Fruit fly (Drosophila melanogaster) whole organism, embryonic: ENCODE results near the gene Ac13E.
A peak's percentile ranks its signal among the peaks of the same experiment; 100 is the strongest.

Experiments used
- CG10366 ChIP-seq: fragments of 200-800 bp; sonication (Bioruptor generic); IDR thresholded peaks from 2 replicates; pipeline ENCODE4 v1.3.6; 2022; ENCODE audit warnings: missing biosample characterization, missing genetic modification characterization
- CG12391 ChIP-seq: fragments of 200-800 bp; sonication (Bioruptor generic); optimal IDR thresholded peaks from 3 replicates; lab custom pipeline; 2018; ENCODE audit warnings: missing biosample characterization, mild to moderate bottlenecking, missing genetic modification characterization, moderate library complexity
- CG12942 ChIP-seq: fragments of 200-800 bp; sonication (Bioruptor generic); optimal IDR thresholded peaks from 3 replicates; lab custom pipeline; 2016; ENCODE audit warnings: missing biosample characterization, missing genetic modification characterization
- CG13287 ChIP-seq: fragments of 200-800 bp; sonication (Bioruptor generic); IDR thresholded peaks from 2 replicates; pipeline ENCODE4 v1.3.6; 2022; ENCODE audit warnings: missing biosample characterization, missing genetic modification characterization; ENCODE audit not compliant: partially characterized antibody
- CG15269 ChIP-seq: fragments of 200-800 bp; sonication (Bioruptor generic); optimal IDR thresholded peaks from 2 replicates; lab custom pipeline; 2018; ENCODE audit warnings: missing biosample characterization, mild to moderate bottlenecking, missing genetic modification characterization, moderate library complexity
- CG15696 ChIP-seq: fragments of 200-800 bp; sonication (Bioruptor generic); optimal IDR thresholded peaks from 2 replicates; lab custom pipeline; 2019; ENCODE audit warnings: missing biosample characterization, mild to moderate bottlenecking, missing genetic modification characterization, moderate library complexity
- CG1602 ChIP-seq: fragments of 200-800 bp; sonication (Bioruptor generic); optimal IDR thresholded peaks from 3 replicates; lab custom pipeline; 2016; ENCODE audit warnings: missing biosample characterization, missing genetic modification characterization
- CG17568 ChIP-seq: fragments of 200-800 bp; sonication (Bioruptor generic); optimal IDR thresholded peaks from 2 replicates; lab custom pipeline; 2018; ENCODE audit warnings: missing biosample characterization, mild to moderate bottlenecking, missing genetic modification characterization, moderate library complexity
- CG31224 ChIP-seq: fragments of 200-800 bp; sonication (Bioruptor generic); IDR thresholded peaks from 2 replicates; pipeline ENCODE4 v1.3.6; 2022; ENCODE audit warnings: missing biosample characterization, missing genetic modification characterization
- CG3726 ChIP-seq: fragments of 200-800 bp; sonication (Bioruptor generic); IDR thresholded peaks from 3 replicates; pipeline ENCODE4, ENCODE4 v1.3.6; 2022; ENCODE audit warnings: missing biosample characterization, missing genetic modification characterization
- CG3838 ChIP-seq: fragments of 200-800 bp; sonication (Bioruptor generic); optimal IDR thresholded peaks from 3 replicates; lab custom pipeline; 2016; ENCODE audit warnings: missing biosample characterization, missing genetic modification characterization
- CG6272 ChIP-seq: fragments of 200-800 bp; sonication (Bioruptor generic); IDR thresholded peaks from 2 replicates; pipeline ENCODE4 v1.3.6; 2022; ENCODE audit warnings: missing biosample characterization, missing genetic modification characterization
- CG7271 ChIP-seq: fragments of 200-800 bp; sonication (Bioruptor generic); optimal IDR thresholded peaks from 2 replicates; lab custom pipeline; 2018; ENCODE audit warnings: missing biosample characterization, mild to moderate bottlenecking, missing genetic modification characterization, moderate library complexity
- CG7556 ChIP-seq: fragments of 200-800 bp; sonication (Bioruptor generic); optimal IDR thresholded peaks from 2 replicates; lab custom pipeline; 2017; ENCODE audit warnings: missing biosample characterization, mild to moderate bottlenecking, missing genetic modification characterization
- CG7745 ChIP-seq: fragments of 200-800 bp; sonication (Bioruptor generic); optimal IDR thresholded peaks from 2 replicates; lab custom pipeline; 2018; ENCODE audit warnings: missing biosample characterization, mild to moderate bottlenecking, missing genetic modification characterization, moderate library complexity
- CG7963 ChIP-seq: fragments of 200-800 bp; sonication (Bioruptor generic); IDR thresholded peaks from 3 replicates; pipeline ENCODE4 v1.3.6; 2022; ENCODE audit warnings: missing biosample characterization, missing genetic modification characterization; ENCODE audit not compliant: partially characterized antibody
- CG9817 ChIP-seq: fragments of 200-800 bp; sonication (Bioruptor generic); optimal IDR thresholded peaks from 2 replicates; lab custom pipeline; 2018; ENCODE audit warnings: missing biosample characterization, mild to moderate bottlenecking, missing genetic modification characterization, moderate library complexity
- Chrac-16 ChIP-seq: fragments of 200-800 bp; sonication (Bioruptor generic); optimal IDR thresholded peaks from 3 replicates; lab custom pipeline; 2016; ENCODE audit warnings: missing biosample characterization, missing genetic modification characterization
- Doc2 ChIP-seq: fragments of 200-800 bp; sonication (Bioruptor generic); IDR thresholded peaks from 2 replicates; pipeline ENCODE4 v1.3.6; 2022; ENCODE audit warnings: missing biosample characterization, missing genetic modification characterization
- E2f1 ChIP-seq: fragments of 200-800 bp; sonication (Bioruptor generic); IDR thresholded peaks from 2 replicates; pipeline ENCODE4 v1.3.6; 2022; ENCODE audit warnings: missing biosample characterization, missing genetic modification characterization
- HLH54F ChIP-seq: fragments of 200-800 bp; sonication (Bioruptor generic); optimal IDR thresholded peaks from 3 replicates; lab custom pipeline; 2016; ENCODE audit warnings: missing biosample characterization, missing genetic modification characterization
- Hr3 ChIP-seq: fragments of 200-800 bp; sonication (Bioruptor generic); optimal IDR thresholded peaks from 3 replicates; lab custom pipeline; 2016; ENCODE audit warnings: missing biosample characterization, missing genetic modification characterization
- Lhr ChIP-seq: fragments of 200-800 bp; sonication (Bioruptor generic); optimal IDR thresholded peaks from 3 replicates; lab custom pipeline; 2017; ENCODE audit warnings: mild to moderate bottlenecking, missing biosample characterization, missing genetic modification reagents, missing genetic modification characterization
- MBD-R2 ChIP-seq: fragments of 200-800 bp; sonication (Bioruptor generic); IDR thresholded peaks from 2 replicates; pipeline ENCODE4 v1.3.6; 2022; ENCODE audit warnings: missing biosample characterization, missing genetic modification characterization
- Optix ChIP-seq: fragments of 200-800 bp; sonication (Bioruptor generic); IDR thresholded peaks from 3 replicates; pipeline ENCODE4 v1.3.6; 2022; ENCODE audit warnings: missing biosample characterization, missing genetic modification characterization
- PHDP ChIP-seq: fragments of 200-800 bp; sonication (Bioruptor generic); optimal IDR thresholded peaks from 3 replicates; lab custom pipeline; 2018; ENCODE audit warnings: missing biosample characterization, mild to moderate bottlenecking, missing genetic modification characterization, moderate library complexity
- Pdp1 ChIP-seq, 2 experiments: fragments of 200-800 bp; sonication (Bioruptor generic); optimal IDR thresholded peaks; 3 replicates each; lab custom pipeline; 2016; ENCODE audit warnings: missing biosample characterization in 2 of 2, missing genetic modification characterization in 2 of 2, mild to moderate bottlenecking in 1 of 2, moderate library complexity in 1 of 2
- Ravus ChIP-seq: fragments of 200-800 bp; sonication (Bioruptor generic); IDR thresholded peaks from 2 replicates; pipeline ENCODE4 v1.3.6; 2022; ENCODE audit warnings: missing biosample characterization, missing genetic modification characterization
- Spps ChIP-seq: fragments of 200-800 bp; sonication (Bioruptor generic); optimal IDR thresholded peaks from 2 replicates; lab custom pipeline; 2018; ENCODE audit warnings: missing biosample characterization, mild to moderate bottlenecking, missing genetic modification characterization
- Sry-δ ChIP-seq: fragments of 200-800 bp; sonication (Bioruptor generic); optimal IDR thresholded peaks from 2 replicates; lab custom pipeline; 2016; ENCODE audit warnings: missing biosample characterization, missing genetic modification characterization
- Taf1 ChIP-seq: fragments of 200-800 bp; sonication (Bioruptor generic); IDR thresholded peaks from 2 replicates; pipeline ENCODE4 v1.3.6; 2022; ENCODE audit warnings: missing biosample characterization, missing genetic modification characterization
- abd-A ChIP-seq: fragments of 200-800 bp; sonication (Bioruptor generic); optimal IDR thresholded peaks from 3 replicates; lab custom pipeline; 2019; ENCODE audit warnings: missing biosample characterization, mild to moderate bottlenecking, missing genetic modification characterization, moderate library complexity
- ap ChIP-seq: fragments of 200-800 bp; sonication (Bioruptor generic); IDR thresholded peaks from 2 replicates; pipeline ENCODE4 v1.3.6; 2022; ENCODE audit warnings: missing biosample characterization, missing genetic modification characterization
- chinmo ChIP-seq: fragments of 200-800 bp; sonication (Bioruptor generic); IDR thresholded peaks from 4 replicates; pipeline ENCODE4 v1.3.6; 2022; ENCODE audit warnings: missing biosample characterization, missing genetic modification characterization; ENCODE audit not compliant: partially characterized antibody
- chn ChIP-seq: fragments of 200-800 bp; sonication (Bioruptor generic); optimal IDR thresholded peaks from 2 replicates; lab custom pipeline; 2016; ENCODE audit warnings: missing biosample characterization, missing genetic modification characterization
- crol ChIP-seq: fragments of 200-800 bp; sonication (Bioruptor generic); IDR thresholded peaks from 2 replicates; pipeline ENCODE4 v1.3.6; 2022; ENCODE audit warnings: missing biosample characterization, missing genetic modification characterization
- disco-r ChIP-seq: fragments of 200-800 bp; sonication (Bioruptor generic); optimal IDR thresholded peaks from 2 replicates; lab custom pipeline; 2016; ENCODE audit warnings: missing biosample characterization, missing genetic modification characterization
- gce ChIP-seq: fragments of 200-800 bp; sonication (Bioruptor generic); IDR thresholded peaks from 3 replicates; pipeline ENCODE4 v1.3.6; 2022; ENCODE audit warnings: missing biosample characterization, missing genetic modification characterization
- grn ChIP-seq: fragments of 200-800 bp; sonication (Bioruptor generic); optimal IDR thresholded peaks from 3 replicates; lab custom pipeline; 2017; ENCODE audit warnings: missing biosample characterization, missing genetic modification characterization
- jing ChIP-seq: fragments of 200-800 bp; sonication (Bioruptor generic); optimal IDR thresholded peaks from 2 replicates; lab custom pipeline; 2018; ENCODE audit warnings: missing biosample characterization, mild to moderate bottlenecking, missing genetic modification characterization
- mld ChIP-seq: fragments of 200-800 bp; sonication (Bioruptor generic); IDR thresholded peaks from 3 replicates; pipeline ENCODE4 v1.3.6; 2022; ENCODE audit warnings: missing biosample characterization, missing genetic modification characterization; ENCODE audit not compliant: partially characterized antibody
- p53 ChIP-seq: fragments of 200-800 bp; sonication (Bioruptor generic); optimal IDR thresholded peaks from 2 replicates; lab custom pipeline; 2016; ENCODE audit warnings: missing biosample characterization, missing genetic modification characterization
- pan ChIP-seq, 4 experiments: fragments of >200 bp in 3 of 4; fragments of 200-800 bp in 1 of 4; sonication (Bioruptor generic) in 1 of 4; optimal IDR thresholded peaks in 3 of 4; IDR thresholded peaks in 1 of 4; 2 replicates each; pipeline versions ENCODE4 v1.3.6 to Lab custom; 2017 to 2022; ENCODE audit warnings: missing biosample characterization in 2 of 4, missing genetic modification characterization in 2 of 4, mixed read lengths in 1 of 4
- pros ChIP-seq: fragments of 200-800 bp; sonication (Bioruptor generic); optimal IDR thresholded peaks from 3 replicates; lab custom pipeline; 2019; ENCODE audit warnings: missing biosample characterization, mild to moderate bottlenecking, missing genetic modification characterization, moderate library complexity
- pzg ChIP-seq: fragments of 200-800 bp; sonication (Bioruptor generic); optimal IDR thresholded peaks from 3 replicates; lab custom pipeline; 2018; ENCODE audit warnings: missing biosample characterization, mild to moderate bottlenecking, missing genetic modification characterization, moderate library complexity
- sd ChIP-seq: fragments of 200-800 bp; sonication (Bioruptor generic); optimal IDR thresholded peaks from 3 replicates; lab custom pipeline; 2018; ENCODE audit warnings: missing biosample characterization, mild to moderate bottlenecking, missing genetic modification characterization, moderate library complexity
- sna ChIP-seq: fragments of 200-800 bp; sonication (Bioruptor generic); IDR thresholded peaks from 2 replicates; pipeline ENCODE4 v1.3.6; 2022; ENCODE audit warnings: missing biosample characterization, missing genetic modification characterization; ENCODE audit not compliant: partially characterized antibody
- sqz ChIP-seq: fragments of 200-800 bp; sonication (Bioruptor generic); optimal IDR thresholded peaks from 3 replicates; lab custom pipeline; 2018; ENCODE audit warnings: missing biosample characterization, mild to moderate bottlenecking, missing genetic modification characterization
- tx ChIP-seq: fragments of 200-800 bp; sonication (Bioruptor generic); optimal IDR thresholded peaks from 2 replicates; lab custom pipeline; 2016; ENCODE audit warnings: missing biosample characterization, missing genetic modification characterization

Gene Ac13E

DNA sequence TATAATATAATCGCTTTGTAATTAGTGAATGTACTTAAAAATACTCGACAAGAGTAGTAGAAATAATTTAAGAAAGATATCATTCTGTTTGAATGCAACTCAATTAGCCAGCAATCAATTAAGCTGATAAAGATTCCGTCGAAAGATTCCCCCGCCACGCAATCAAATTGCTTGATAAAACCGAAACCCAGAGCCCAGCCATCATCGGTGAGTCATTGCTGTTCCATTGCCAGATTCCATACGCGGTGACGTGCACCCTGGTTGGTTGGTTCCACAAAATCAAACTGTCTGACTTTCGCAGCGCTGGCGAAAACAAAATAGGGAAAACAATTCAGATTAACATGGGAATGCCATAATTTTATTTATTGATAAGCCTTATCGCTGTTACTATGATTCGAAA is 89.5 kb downstream of the Ac13E start (continued):
- TF ChIP-seq Pdp1 (GFP tag; optimal IDR thresholded peaks at IDR 0.05; lab: Kevin White, UChicago), result peak in 1 of 2 experiments; percentile 14
- TF ChIP-seq chinmo, result 0 out of 4 replicates have a peak, but pooled peaks have one; percentile 46
- TF ChIP-seq MBD-R2 (GFP tag; lab: Robert Waterston, UW), result no peak
- TF ChIP-seq sd (tag; lab: Kevin White, UChicago), result peak; percentile 88
- no peak for TF ChIP-seq tx
- TF ChIP-seq grn (GFP tag; lab: Kevin White, UChicago), result peak; percentile 77
- TF ChIP-seq Sry-δ (GFP tag; lab: Kevin White, UChicago), result no peak
- TF ChIP-seq, all 482 proteins: peak for 14

DNA sequence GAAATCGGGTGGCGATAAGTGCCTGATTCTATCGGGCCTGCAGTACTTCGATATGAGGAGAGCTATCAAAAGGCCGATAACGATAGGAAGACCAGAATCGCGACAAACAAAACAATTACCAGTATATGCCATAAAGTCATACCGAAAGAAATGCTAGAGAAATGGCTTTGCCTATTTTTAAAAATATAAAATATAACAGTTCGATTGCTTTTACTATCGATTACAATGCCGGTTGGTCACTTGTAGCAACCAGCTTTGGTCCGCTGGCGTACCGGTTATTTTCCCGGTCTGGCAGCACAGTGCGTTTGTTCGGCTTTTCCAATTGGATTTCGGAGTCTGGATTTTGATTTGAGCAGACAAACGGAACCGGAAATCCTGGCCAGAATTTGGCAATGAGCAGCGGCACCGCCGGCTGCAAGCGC is 91.6 kb downstream of the Ac13E start, which contains the start of the genes shtd, CG6294 and CG6299:
shtd (minus strand) TSS at position 6 of the 422 bp plus-strand sequence.
CG6294 (plus strand) TSS at position 287 of the 422 bp plus-strand sequence.
CG6299 (plus strand) TSS at position 287 of the 422 bp plus-strand sequence.
- TF ChIP-seq jing (no peak), E2f1 (GFP tag; lab: Robert Waterston, UW) (no peak), CG9817 (tag; lab: Kevin White, UChicago) (peak; percentile 8), Optix (no peak), CG10366 (GFP tag; lab: Robert Waterston, UW) (no peak), pzg (GFP tag; lab: Kevin White, UChicago) (peak; percentile 87), sqz (GFP tag; lab: Kevin White, UChicago) (no peak), CG13287 (GFP tag; lab: Robert Waterston, UW) (peak; percentile 95), abd-A (tag; lab: Kevin White, UChicago) (no peak), CG15696 (tag; lab: Kevin White, UChicago) (peak; percentile 14), CG1602 (GFP tag; lab: Kevin White, UChicago) (no peak), Chrac-16 (no peak), CG7271 (tag; lab: Kevin White, UChicago) (no peak), pros (GFP tag; lab: Kevin White, UChicago) (no peak), Ravus (GFP tag; lab: Robert Waterston, UW) (no peak), CG6272 (no peak), sna (peak; percentile 96), Taf1 (GFP tag; lab: Robert Waterston, UW) (no peak), PHDP (tag; lab: Kevin White, UChicago) (no peak), CG31224 (GFP tag; lab: Robert Waterston, UW) (no peak), chn (GFP tag; lab: Kevin White, UChicago) (no peak), crol (GFP tag; lab: Robert Waterston, UW) (no peak), CG3838 (GFP tag; lab: Kevin White, UChicago) (no peak), HLH54F (GFP tag; lab: Kevin White, UChicago) (peak; percentile 6), CG7556 (GFP tag; lab: Kevin White, UChicago) (no peak), CG7745 (no peak), mld (GFP tag; lab: Robert Waterston, UW) (peak; percentile 93; the same call in 2 of the 3 replicates), Lhr (peak; percentile 47), p53 (GFP tag; lab: Kevin White, UChicago) (no peak), Hr3 (GFP tag; lab: Kevin White, UChicago) (no peak), CG12942 (GFP tag; lab: Kevin White, UChicago) (no peak), CG7963 (GFP tag; lab: Robert Waterston, UW) (peak; percentile 99), ap (GFP tag; lab: Robert Waterston, UW) (no peak), CG17568 (no peak), Spps (no peak), tx (no peak), gce (GFP tag; lab: Robert Waterston, UW) (no peak), pan (optimal IDR thresholded peaks at IDR 0.05; lab: Kevin White, UChicago) (no peak), pan (GFP tag; optimal IDR thresholded peaks at IDR 0.05 in 1 of 2, IDR thresholded peaks at IDR 0.05 in 1 of 2) (no peak), CG3726 (GFP tag; lab: Robert Waterston, UW) (no peak), Doc2 (no peak), disco-r (GFP tag; lab: Kevin White, UChicago) (no peak), CG15269 (no peak), CG12391 (peak; percentile 36)
